Fruit fly (Drosophila melanogaster) whole organism, embryonic: Measurements from ENCODE around the gene RpL23A.

ENCODE experiments used
- Abd-B ChIP-seq: fragments of 200-800 bp; sonication (Bioruptor generic); optimal IDR thresholded peaks from 2 replicates; lab custom pipeline; 2018; ENCODE audit warnings: missing biosample characterization, mild to moderate bottlenecking, missing genetic modification characterization, moderate library complexity
- CG10209 ChIP-seq: fragments of 200-800 bp; sonication (Bioruptor generic); optimal IDR thresholded peaks from 3 replicates; lab custom pipeline; 2017; ENCODE audit warnings: missing biosample characterization, mild to moderate bottlenecking, missing genetic modification characterization, missing genetic modification reagents
- CG10267 ChIP-seq: fragments of 200-800 bp; sonication (Bioruptor generic); optimal IDR thresholded peaks from 2 replicates; lab custom pipeline; 2018; ENCODE audit warnings: missing biosample characterization, mild to moderate bottlenecking, missing genetic modification characterization, moderate library complexity
- CG10431 ChIP-seq: fragments of 200-800 bp; sonication (Bioruptor generic); optimal IDR thresholded peaks from 3 replicates; lab custom pipeline; 2018; ENCODE audit warnings: missing biosample characterization, mild to moderate bottlenecking, missing genetic modification characterization
- CG12236 ChIP-seq: fragments of 200-800 bp; sonication (Bioruptor generic); optimal IDR thresholded peaks from 2 replicates; lab custom pipeline; 2016; ENCODE audit warnings: missing biosample characterization, missing genetic modification characterization
- CG12744 ChIP-seq: fragments of 200-800 bp; sonication (Bioruptor generic); optimal IDR thresholded peaks from 2 replicates; lab custom pipeline; 2016; ENCODE audit warnings: missing biosample characterization, missing genetic modification characterization
- CG13894 ChIP-seq: fragments of 200-800 bp; sonication (Bioruptor generic); optimal IDR thresholded peaks from 3 replicates; lab custom pipeline; 2018; ENCODE audit warnings: missing biosample characterization, mild to moderate bottlenecking, missing genetic modification characterization, moderate library complexity
- CG17359 ChIP-seq: fragments of 200-800 bp; sonication (Bioruptor generic); optimal IDR thresholded peaks from 3 replicates; lab custom pipeline; 2018; ENCODE audit warnings: missing biosample characterization, mild to moderate bottlenecking, missing genetic modification characterization, moderate library complexity
- CG2889 ChIP-seq: fragments of 200-800 bp; sonication (Bioruptor generic); IDR thresholded peaks from 3 replicates; pipeline ENCODE4 v1.3.6; 2022; ENCODE audit warnings: missing biosample characterization, missing genetic modification characterization
- CG30020 ChIP-seq: fragments of 200-800 bp; optimal IDR thresholded peaks from 2 replicates; lab custom pipeline; 2019; ENCODE audit warnings: missing biosample characterization, mild to moderate bottlenecking, missing genetic modification characterization, moderate library complexity
- CG31388 ChIP-seq: fragments of 200-800 bp; sonication (Bioruptor generic); optimal IDR thresholded peaks from 2 replicates; lab custom pipeline; 2016; ENCODE audit warnings: missing biosample characterization, missing genetic modification characterization
- CG4820 ChIP-seq: fragments of 200-800 bp; sonication (Bioruptor generic); optimal IDR thresholded peaks from 3 replicates; lab custom pipeline; 2016; ENCODE audit warnings: missing biosample characterization, missing genetic modification characterization
- CG6689 ChIP-seq: fragments of 200-800 bp; sonication (Bioruptor generic); IDR thresholded peaks from 2 replicates; pipeline ENCODE4 v1.3.6; 2022; ENCODE audit warnings: missing biosample characterization, missing genetic modification characterization
- CG7556 ChIP-seq: fragments of 200-800 bp; sonication (Bioruptor generic); optimal IDR thresholded peaks from 2 replicates; lab custom pipeline; 2017; ENCODE audit warnings: missing biosample characterization, mild to moderate bottlenecking, missing genetic modification characterization
- CG8281 ChIP-seq: fragments of 200-800 bp; sonication (Bioruptor generic); optimal IDR thresholded peaks from 2 replicates; lab custom pipeline; 2018; ENCODE audit warnings: missing biosample characterization, mild to moderate bottlenecking, missing genetic modification characterization, moderate library complexity
- CG8765 ChIP-seq: fragments of 200-800 bp; sonication (Bioruptor generic); IDR thresholded peaks from 2 replicates; pipeline ENCODE4 v1.3.6; 2022; ENCODE audit warnings: missing biosample characterization, missing genetic modification characterization
- CG8924 ChIP-seq: fragments of 200-800 bp; optimal IDR thresholded peaks from 3 replicates; lab custom pipeline; 2019; ENCODE audit warnings: missing biosample characterization, mild to moderate bottlenecking, missing genetic modification characterization, moderate library complexity
- CkIIα-i1 ChIP-seq: fragments of 200-800 bp; sonication (Bioruptor generic); IDR thresholded peaks from 2 replicates; pipeline ENCODE4 v1.3.6; 2022; ENCODE audit warnings: missing biosample characterization, missing genetic modification characterization
- D19B ChIP-seq: fragments of 200-800 bp; sonication (Bioruptor generic); optimal IDR thresholded peaks from 2 replicates; lab custom pipeline; 2017; ENCODE audit warnings: missing biosample characterization, mild to moderate bottlenecking, missing genetic modification characterization
- Dfd ChIP-seq, 2 experiments: fragments of >200 bp; optimal IDR thresholded peaks; 2 replicates each; lab custom pipeline; 2017; ENCODE audit warnings: missing biosample characterization in 2 of 2, missing genetic modification characterization in 2 of 2
- Dll ChIP-seq: fragments of 200-800 bp; sonication (Bioruptor generic); IDR thresholded peaks from 4 replicates; pipeline ENCODE4 v1.3.6; 2022; ENCODE audit warnings: missing biosample characterization, missing genetic modification characterization; ENCODE audit not compliant: partially characterized antibody
- E2f1 ChIP-seq: fragments of 200-800 bp; sonication (Bioruptor generic); IDR thresholded peaks from 2 replicates; pipeline ENCODE4 v1.3.6; 2022; ENCODE audit warnings: missing biosample characterization, missing genetic modification characterization
- Elba2 ChIP-seq: fragments of 200-800 bp; sonication (Bioruptor generic); optimal IDR thresholded peaks from 3 replicates; lab custom pipeline; 2016; ENCODE audit warnings: missing biosample characterization, missing genetic modification characterization
- Hr3 ChIP-seq: fragments of 200-800 bp; sonication (Bioruptor generic); optimal IDR thresholded peaks from 3 replicates; lab custom pipeline; 2016; ENCODE audit warnings: missing biosample characterization, missing genetic modification characterization
- Max ChIP-seq: fragments of 200-800 bp; sonication (Bioruptor generic); optimal IDR thresholded peaks from 2 replicates; lab custom pipeline; 2016; ENCODE audit warnings: missing biosample characterization, mild to moderate bottlenecking, missing genetic modification characterization
- Myb ChIP-seq: fragments of 200-800 bp; sonication (Bioruptor generic); optimal IDR thresholded peaks from 2 replicates; lab custom pipeline; 2016; ENCODE audit warnings: missing biosample characterization, missing genetic modification characterization
- Neu2 ChIP-seq: fragments of 200-800 bp; sonication (Bioruptor generic); optimal IDR thresholded peaks from 3 replicates; lab custom pipeline; 2016; ENCODE audit warnings: missing biosample characterization, missing genetic modification characterization, borderline replicate concordance
- Nf-YC ChIP-seq: fragments of 200-800 bp; optimal IDR thresholded peaks from 3 replicates; lab custom pipeline; 2019; ENCODE audit warnings: missing biosample characterization, mild to moderate bottlenecking, missing genetic modification characterization, moderate library complexity
- Sry-δ ChIP-seq: fragments of 200-800 bp; sonication (Bioruptor generic); optimal IDR thresholded peaks from 2 replicates; lab custom pipeline; 2016; ENCODE audit warnings: missing biosample characterization, missing genetic modification characterization
- Stat92E ChIP-seq, 3 experiments: fragments of >200 bp in 2 of 3; fragments of 200-800 bp in 1 of 3; sonication (Bioruptor generic) in 1 of 3; optimal IDR thresholded peaks; 2 replicates each; lab custom pipeline; 2017 to 2019; ENCODE audit warnings: missing biosample characterization in 3 of 3, missing genetic modification characterization in 3 of 3, mild to moderate bottlenecking in 1 of 3, moderate library complexity in 1 of 3
- Xbp1 ChIP-seq: fragments of 200-800 bp; sonication (Bioruptor generic); optimal IDR thresholded peaks from 3 replicates; lab custom pipeline; 2016; ENCODE audit warnings: missing biosample characterization, mild to moderate bottlenecking, missing genetic modification characterization
- chif ChIP-seq, 2 experiments: fragments of 200-800 bp; sonication (Bioruptor generic); optimal IDR thresholded peaks; 3 replicates each; lab custom pipeline; 2016; ENCODE audit warnings: missing biosample characterization in 2 of 2, missing genetic modification characterization in 2 of 2
- chm ChIP-seq: fragments of 200-800 bp; sonication (Bioruptor generic); IDR thresholded peaks from 2 replicates; pipeline ENCODE4 v1.3.6; 2022; ENCODE audit warnings: missing biosample characterization, missing genetic modification characterization
- crol ChIP-seq: fragments of 200-800 bp; sonication (Bioruptor generic); IDR thresholded peaks from 2 replicates; pipeline ENCODE4 v1.3.6; 2022; ENCODE audit warnings: missing biosample characterization, missing genetic modification characterization
- dpn ChIP-seq, 2 experiments: fragments of 200-800 bp; sonication (Bioruptor generic); optimal IDR thresholded peaks; 3 replicates each; lab custom pipeline; 2016; ENCODE audit warnings: missing biosample characterization in 2 of 2, missing genetic modification characterization in 2 of 2
- ems ChIP-seq: fragments of 200-800 bp; sonication (Bioruptor generic); optimal IDR thresholded peaks from 3 replicates; lab custom pipeline; 2016; ENCODE audit warnings: missing biosample characterization, missing genetic modification characterization
- fd102C ChIP-seq: fragments of 200-800 bp; sonication (Bioruptor generic); optimal IDR thresholded peaks from 2 replicates; lab custom pipeline; 2018; ENCODE audit warnings: missing biosample characterization, mild to moderate bottlenecking, missing genetic modification characterization, moderate library complexity
- fd96Cb ChIP-seq: fragments of 200-800 bp; sonication (Bioruptor generic); optimal IDR thresholded peaks from 2 replicates; lab custom pipeline; 2018; ENCODE audit warnings: missing biosample characterization, mild to moderate bottlenecking, missing genetic modification characterization, moderate library complexity
- hbn ChIP-seq: fragments of 200-800 bp; sonication (Bioruptor generic); IDR thresholded peaks from 2 replicates; pipeline ENCODE4 v1.3.6; 2022; ENCODE audit warnings: missing biosample characterization, missing genetic modification characterization; ENCODE audit not compliant: partially characterized antibody
- her ChIP-seq: fragments of 200-800 bp; sonication (Bioruptor generic); optimal IDR thresholded peaks from 2 replicates; lab custom pipeline; 2016; ENCODE audit warnings: missing biosample characterization, missing genetic modification characterization
- hth ChIP-seq: fragments of >200 bp; optimal IDR thresholded peaks from 2 replicates; lab custom pipeline; 2017; ENCODE audit warnings: inconsistent platforms
- kni ChIP-seq: fragments of 200-800 bp; sonication (Bioruptor generic); optimal IDR thresholded peaks from 3 replicates; lab custom pipeline; 2017; ENCODE audit warnings: mild to moderate bottlenecking, missing biosample characterization, missing genetic modification reagents, missing genetic modification characterization
- nerfin-1 ChIP-seq: fragments of 200-800 bp; sonication (Bioruptor generic); optimal IDR thresholded peaks from 3 replicates; lab custom pipeline; 2019; ENCODE audit warnings: missing biosample characterization, mild to moderate bottlenecking, missing genetic modification characterization, moderate library complexity
- nom ChIP-seq: fragments of 200-800 bp; sonication (Bioruptor generic); optimal IDR thresholded peaks from 2 replicates; lab custom pipeline; 2017; ENCODE audit warnings: missing biosample characterization, missing genetic modification characterization, mild to moderate bottlenecking, moderate library complexity, missing genetic modification reagents
- prd ChIP-seq, 3 experiments: fragments of >200 bp in 2 of 3; fragments of 200-800 bp in 1 of 3; sonication (Bioruptor generic) in 1 of 3; optimal IDR thresholded peaks in 2 of 3; IDR thresholded peaks in 1 of 3; 2 replicates in 2 of 3; 3 replicates in 1 of 3; pipeline versions ENCODE4 v1.3.6 to Lab custom; 2017 to 2022; ENCODE audit warnings: missing biosample characterization in 1 of 3, missing genetic modification characterization in 1 of 3
- pros ChIP-seq: fragments of 200-800 bp; sonication (Bioruptor generic); optimal IDR thresholded peaks from 3 replicates; lab custom pipeline; 2019; ENCODE audit warnings: missing biosample characterization, mild to moderate bottlenecking, missing genetic modification characterization, moderate library complexity
- sima ChIP-seq: fragments of 200-800 bp; sonication (Bioruptor generic); optimal IDR thresholded peaks from 2 replicates; lab custom pipeline; 2016; ENCODE audit warnings: missing biosample characterization, missing genetic modification characterization
- sr ChIP-seq: fragments of 200-800 bp; sonication (Bioruptor generic); IDR thresholded peaks from 3 replicates; pipeline ENCODE4 v1.3.6; 2022; ENCODE audit warnings: missing biosample characterization, missing genetic modification characterization
- stwl ChIP-seq: fragments of 200-800 bp; sonication (Bioruptor generic); optimal IDR thresholded peaks from 3 replicates; lab custom pipeline; 2018; ENCODE audit warnings: missing biosample characterization, mild to moderate bottlenecking, missing genetic modification characterization, moderate library complexity
- trh ChIP-seq: fragments of 200-800 bp; sonication (Bioruptor generic); optimal IDR thresholded peaks from 2 replicates; lab custom pipeline; 2016; ENCODE audit warnings: missing biosample characterization, missing genetic modification characterization

The RpL23A gene

DNA sequence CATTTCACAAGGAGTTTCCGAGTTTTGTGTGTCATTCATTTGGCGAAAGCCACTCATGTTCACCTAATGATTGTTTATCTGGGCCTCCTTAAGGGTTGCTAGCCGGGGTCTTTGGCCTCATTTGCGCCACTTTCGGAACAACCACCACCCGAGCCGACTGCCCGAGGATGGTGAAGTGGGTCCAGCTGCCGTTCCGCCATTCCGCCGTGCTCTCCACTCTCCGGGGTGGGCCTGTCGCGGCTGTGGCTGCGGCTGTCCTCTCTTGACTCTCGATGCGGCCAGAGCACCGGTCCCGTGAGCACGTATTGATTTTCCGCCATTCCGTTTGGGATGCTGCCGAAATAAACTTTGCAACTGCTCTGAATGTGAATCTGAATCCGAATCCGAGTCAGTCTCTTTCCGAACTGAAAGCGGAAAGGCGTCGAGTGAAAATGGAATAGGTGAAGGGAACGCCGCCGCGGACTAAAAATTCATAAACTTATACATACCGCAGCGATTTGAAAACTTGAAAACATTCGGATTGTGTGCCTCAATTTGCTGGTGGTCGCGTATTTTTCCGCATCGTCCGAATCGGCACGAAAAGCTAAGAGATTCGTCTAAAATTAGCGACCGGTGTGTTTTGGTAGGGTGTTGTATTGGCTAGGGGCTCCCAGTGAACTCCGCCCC is 19.6 kb downstream of the RpL23A start, which contains the start of gene CG13920 (continued):
- TF ChIP-seq kni (GFP tag; lab: Kevin White, UChicago) (no peak), Neu2 (no peak), her (GFP tag; lab: Kevin White, UChicago) (no peak), hbn (GFP tag; lab: Robert Waterston, UW) (no peak), CG8281 (no peak), stwl (tag; lab: Kevin White, UChicago) (no peak), dpn (GFP tag; optimal IDR thresholded peaks at IDR 0.05; lab: Kevin White, UChicago) (no peak), nom (GFP tag; lab: Kevin White, UChicago) (no peak), CG13894 (tag; lab: Kevin White, UChicago) (peak; percentile 61), pros (GFP tag; lab: Kevin White, UChicago) (peak; percentile 94), D19B (GFP tag; lab: Kevin White, UChicago) (no peak), Dll (no peak), Elba2 (GFP tag; lab: Kevin White, UChicago) (no peak), CG7556 (no peak), Sry-δ (GFP tag; lab: Kevin White, UChicago) (no peak), Dfd (GFP tag; optimal IDR thresholded peaks at IDR 0.05; lab: Kevin White, UChicago) (no peak), CG4820 (GFP tag; lab: Kevin White, UChicago) (no peak), CG8924 (tag; lab: Kevin White, UChicago) (no peak), CG12744 (GFP tag; lab: Kevin White, UChicago) (no peak), CG10431 (GFP tag; lab: Kevin White, UChicago) (no peak), Abd-B (GFP tag; lab: Kevin White, UChicago) (no peak), CG12236 (no peak), CG2889 (no peak), ems (GFP tag; lab: Kevin White, UChicago) (no peak), Xbp1 (GFP tag; lab: Kevin White, UChicago) (no peak), CG31388 (no peak), CG10267 (tag; lab: Kevin White, UChicago) (no peak), chif (GFP tag; optimal IDR thresholded peaks at IDR 0.05; lab: Kevin White, UChicago) (no peak), Myb (GFP tag; lab: Kevin White, UChicago) (no peak), CG6689 (GFP tag; lab: Robert Waterston, UW) (no peak), sr (GFP tag; lab: Robert Waterston, UW) (no peak), prd (optimal IDR thresholded peaks at IDR 0.05; lab: Kevin White, UChicago) (no peak), prd (GFP tag; IDR thresholded peaks at IDR 0.05; lab: Robert Waterston, UW) (no peak), Hr3 (GFP tag; lab: Kevin White, UChicago) (no peak), Stat92E (GFP tag; optimal IDR thresholded peaks at IDR 0.05; lab: Kevin White, UChicago) (no peak), fd96Cb (tag; lab: Kevin White, UChicago) (no peak), nerfin-1 (tag; lab: Kevin White, UChicago) (peak; percentile 31), trh (GFP tag; lab: Kevin White, UChicago) (no peak), CG30020 (tag; lab: Kevin White, UChicago) (no peak), CG10209 (GFP tag; lab: Kevin White, UChicago) (no peak), E2f1 (GFP tag; lab: Robert Waterston, UW) (no peak), crol (GFP tag; lab: Robert Waterston, UW) (peak; percentile 78), Max (GFP tag; lab: Kevin White, UChicago) (no peak), CG8765 (GFP tag; lab: Robert Waterston, UW) (no peak), fd102C (GFP tag; lab: Kevin White, UChicago) (no peak), hth (no peak), chm (GFP tag; lab: Robert Waterston, UW) (no peak), Nf-YC (tag; lab: Kevin White, UChicago) (peak; percentile 3), sima (no peak), CkIIα-i1 (GFP tag; lab: Robert Waterston, UW) (no peak), CG17359 (no peak)
